Fruit fly (Drosophila melanogaster): Measurements from ENCODE around the gene Zw.

Gene Zw

dm6 chrX:19704083-19704482 is 37.0 kb downstream of the Zw start, which contains the start of the genes CG14230 and CG14232:
Gene CG14230, plus strand, starts transcription at chrX:19704176.
Gene CG14232, minus strand, starts transcription at chrX:19704259.
- TF ChIP-seq CG1621 (tag; optimal IDR thresholded peaks at IDR 0.05) (peak; percentile 43), acj6 (GFP tag; optimal IDR thresholded peaks at IDR 0.05) (no peak), lz (GFP tag; optimal IDR thresholded peaks at IDR 0.05) (peak; percentile 1), Sox14 (GFP tag; optimal IDR thresholded peaks at IDR 0.05) (peak; percentile 56), achi (GFP tag; optimal IDR thresholded peaks at IDR 0.05) (peak; percentile 12), Eip75B (GFP tag; optimal IDR thresholded peaks at IDR 0.05) (no peak), dac (GFP tag; optimal IDR thresholded peaks at IDR 0.05) (no peak), CG6792 (GFP tag; optimal IDR thresholded peaks at IDR 0.05) (no peak), fd59A (GFP tag; optimal IDR thresholded peaks at IDR 0.05) (no peak), Eip78C (GFP tag) (peak; percentile 66), esn (GFP tag; optimal IDR thresholded peaks at IDR 0.05) (peak; percentile 13), CG7368 (GFP tag; optimal IDR thresholded peaks at IDR 0.05) (no peak)

- no peak for TF ChIP-seq salr (GFP tag; optimal IDR thresholded peaks at IDR 0.05)
- TF ChIP-seq CG9139 (GFP tag; optimal IDR thresholded peaks at IDR 0.05): no peak
- TF ChIP-seq ss (GFP tag; optimal IDR thresholded peaks at IDR 0.05): no peak
These were observed 44.9 kb downstream of the Zw start for dm6 chrX:19711936-19712335.

dm6 chrX:19712898-19713627 is 46.0 kb downstream of the Zw start, which contains the start of gene meso18E:
Gene meso18E, minus strand, starts transcription at chrX:19713045.
- no peak for TF ChIP-seq Lpt (GFP tag; optimal IDR thresholded peaks at IDR 0.05)
- no peak for TF ChIP-seq CG7368 (GFP tag; optimal IDR thresholded peaks at IDR 0.05)
- TF ChIP-seq CG16779 (tag; optimal IDR thresholded peaks at IDR 0.05): no peak
- no peak for TF ChIP-seq vri (GFP tag; optimal IDR thresholded peaks at IDR 0.05)
- TF ChIP-seq dsx (GFP tag; optimal IDR thresholded peaks at IDR 0.05; ENCODE audit: poor library complexity, severe bottlenecking): no peak
- no peak for TF ChIP-seq esn (GFP tag; optimal IDR thresholded peaks at IDR 0.05)
- no peak for TF ChIP-seq Blimp-1 (GFP tag; optimal IDR thresholded peaks at IDR 0.05)
- TF ChIP-seq topi (GFP tag; optimal IDR thresholded peaks at IDR 0.05): no peak
- peak; percentile 40 for TF ChIP-seq Eip78C (GFP tag)
- no peak for TF ChIP-seq CG6792 (GFP tag; optimal IDR thresholded peaks at IDR 0.05)
- no peak for TF ChIP-seq Ets96B (tag; optimal IDR thresholded peaks at IDR 0.05)
- no peak for TF ChIP-seq salr (GFP tag; optimal IDR thresholded peaks at IDR 0.05)
- no peak for TF ChIP-seq cyc (GFP tag; optimal IDR thresholded peaks at IDR 0.05)
- no peak for TF ChIP-seq Hr38 (GFP tag; optimal IDR thresholded peaks at IDR 0.05)
- TF ChIP-seq fkh (GFP tag; optimal IDR thresholded peaks at IDR 0.05): no peak
- TF ChIP-seq svp (GFP tag): peak; percentile 79
- TF ChIP-seq CG6854 (GFP tag; optimal IDR thresholded peaks at IDR 0.05): no peak
- TF ChIP-seq eg (GFP tag; IDR thresholded peaks at IDR 0.05): 0 out of 3 replicates have a peak, but pooled peaks have one; percentile 7
- TF ChIP-seq CG11902 (GFP tag; optimal IDR thresholded peaks at IDR 0.05): no peak
- no peak for TF ChIP-seq Smox (GFP tag; optimal IDR thresholded peaks at IDR 0.05)
- no peak for TF ChIP-seq Sox15 (GFP tag; optimal IDR thresholded peaks at IDR 0.05)

- TF ChIP-seq CG10631 (GFP tag; optimal IDR thresholded peaks at IDR 0.05) (no peak), svp (GFP tag) (peak; percentile 71)
These were observed 47.8 kb downstream of the Zw start for dm6 chrX:19714816-19715215.

dm6 chrX:19716325-19716917 is 49.4 kb downstream of the Zw start:
- no peak for TF ChIP-seq CG16779 (tag; optimal IDR thresholded peaks at IDR 0.05)
- TF ChIP-seq CG10631 (GFP tag; optimal IDR thresholded peaks at IDR 0.05): peak; percentile 5
- TF ChIP-seq Eip78C (GFP tag): peak; percentile 40
- no peak for TF ChIP-seq Sox14 (GFP tag; optimal IDR thresholded peaks at IDR 0.05)
- no peak for TF ChIP-seq CG6276 (GFP tag; optimal IDR thresholded peaks at IDR 0.05)
- TF ChIP-seq CG31627 (GFP tag; optimal IDR thresholded peaks at IDR 0.05): no peak
- no peak for TF ChIP-seq CG32006 (GFP tag; optimal IDR thresholded peaks at IDR 0.05)
- TF ChIP-seq CG8119 (GFP tag; IDR thresholded peaks at IDR 0.05): no peak
- TF ChIP-seq CG8632 (GFP tag; optimal IDR thresholded peaks at IDR 0.05): no peak
- no peak for TF ChIP-seq Sox102F (GFP tag; optimal IDR thresholded peaks at IDR 0.05)
- no peak for TF ChIP-seq CG3032 (tag; optimal IDR thresholded peaks at IDR 0.05)
- TF ChIP-seq salr (GFP tag; optimal IDR thresholded peaks at IDR 0.05): no peak
- TF ChIP-seq ss (GFP tag; optimal IDR thresholded peaks at IDR 0.05): no peak
- no peak for TF ChIP-seq CG3919 (GFP tag; optimal IDR thresholded peaks at IDR 0.05)
- TF ChIP-seq dsx (GFP tag; optimal IDR thresholded peaks at IDR 0.05; ENCODE audit: poor library complexity, severe bottlenecking): no peak
- no peak for TF ChIP-seq CG11902 (GFP tag; optimal IDR thresholded peaks at IDR 0.05)
- TF ChIP-seq topi (GFP tag; optimal IDR thresholded peaks at IDR 0.05): no peak
- no peak for TF ChIP-seq Sox15 (GFP tag; optimal IDR thresholded peaks at IDR 0.05)
- peak; percentile 45 for TF ChIP-seq svp (GFP tag)
- TF ChIP-seq Hr38 (GFP tag; optimal IDR thresholded peaks at IDR 0.05): no peak
- no peak for TF ChIP-seq Blimp-1 (GFP tag; optimal IDR thresholded peaks at IDR 0.05)
- TF ChIP-seq Lpt (GFP tag; optimal IDR thresholded peaks at IDR 0.05): no peak
